Fruit fly (Drosophila melanogaster) whole organism, adult: ENCODE data around the gene TwdlY.

Experiments used
- CG11617 ChIP-seq: fragments of 200-800 bp; sonication (Bioruptor generic); optimal IDR thresholded peaks from 2 replicates; lab custom pipeline; 2017; ENCODE audit warnings: mild to moderate bottlenecking, missing biosample characterization, missing genetic modification reagents, missing genetic modification characterization
- CG12768 ChIP-seq: fragments of 200-800 bp; sonication (Bioruptor generic); optimal IDR thresholded peaks from 2 replicates; lab custom pipeline; 2017; ENCODE audit warnings: missing biosample characterization, missing genetic modification characterization, mild to moderate bottlenecking, moderate library complexity, missing genetic modification reagents
- CG14711 ChIP-seq: fragments of 200-800 bp; sonication (Bioruptor generic); optimal IDR thresholded peaks from 2 replicates; lab custom pipeline; 2018; ENCODE audit warnings: missing biosample characterization, mild to moderate bottlenecking, missing genetic modification characterization, moderate library complexity
- CG1620 ChIP-seq: fragments of 200-800 bp; sonication (Bioruptor generic); optimal IDR thresholded peaks from 2 replicates; lab custom pipeline; 2016; ENCODE audit warnings: missing biosample characterization, missing genetic modification characterization
- CG33017 ChIP-seq: fragments of 200-800 bp; sonication (Bioruptor generic); optimal IDR thresholded peaks from 2 replicates; lab custom pipeline; 2018; ENCODE audit warnings: missing biosample characterization, mild to moderate bottlenecking, missing genetic modification characterization, moderate library complexity
- CG7045 ChIP-seq: fragments of 200-800 bp; sonication (Bioruptor generic); optimal IDR thresholded peaks from 2 replicates; lab custom pipeline; 2017; ENCODE audit warnings: missing biosample characterization, mild to moderate bottlenecking, missing genetic modification characterization
- CG7101 ChIP-seq: fragments of 200-800 bp; sonication (Bioruptor generic); optimal IDR thresholded peaks from 2 replicates; lab custom pipeline; 2018; ENCODE audit warnings: missing biosample characterization, mild to moderate bottlenecking, missing genetic modification characterization, moderate library complexity
- Clk ChIP-seq: fragments of 200-800 bp; sonication (Bioruptor generic); optimal IDR thresholded peaks from 2 replicates; lab custom pipeline; 2017; ENCODE audit warnings: missing biosample characterization, missing genetic modification characterization
- Crg-1 ChIP-seq: fragments of 200-800 bp; sonication (Bioruptor generic); optimal IDR thresholded peaks from 2 replicates; lab custom pipeline; 2016; ENCODE audit warnings: missing biosample characterization, missing genetic modification characterization
- Hr96 ChIP-seq: fragments of 200-800 bp; sonication (Bioruptor generic); optimal IDR thresholded peaks from 2 replicates; lab custom pipeline; 2016; ENCODE audit warnings: missing biosample characterization, missing genetic modification characterization
- Mnt ChIP-seq: fragments of 200-800 bp; sonication (Bioruptor generic); optimal IDR thresholded peaks from 2 replicates; lab custom pipeline; 2016; ENCODE audit warnings: missing biosample characterization, mild to moderate bottlenecking, missing genetic modification characterization
- bab1 ChIP-seq: fragments of 200-800 bp; sonication (Bioruptor generic); optimal IDR thresholded peaks from 3 replicates; lab custom pipeline; 2019; ENCODE audit warnings: missing biosample characterization, mild to moderate bottlenecking, missing genetic modification characterization, moderate library complexity
- cic ChIP-seq: fragments of 200-800 bp; sonication (Bioruptor generic); optimal IDR thresholded peaks from 2 replicates; lab custom pipeline; 2017; ENCODE audit warnings: missing biosample characterization, mild to moderate bottlenecking, missing genetic modification characterization, moderate library complexity
- cnc ChIP-seq, 2 experiments: fragments of >200 bp; optimal IDR thresholded peaks; 2 replicates each; lab custom pipeline; 2017
- kay ChIP-seq: fragments of 200-800 bp; sonication (Bioruptor generic); peaks from one replicate; lab custom pipeline; 2016; ENCODE audit warnings: missing biosample characterization, missing genetic modification characterization, borderline replicate concordance
- ovo ChIP-seq: fragments of 200-800 bp; sonication (Bioruptor generic); optimal IDR thresholded peaks from 2 replicates; lab custom pipeline; 2016; ENCODE audit warnings: missing biosample characterization, missing genetic modification characterization
- pad ChIP-seq: fragments of 200-800 bp; sonication (Bioruptor generic); optimal IDR thresholded peaks from 3 replicates; lab custom pipeline; 2017; ENCODE audit warnings: missing biosample characterization, missing genetic modification characterization, mild to moderate bottlenecking, moderate library complexity, missing genetic modification reagents
- tj ChIP-seq: fragments of 200-800 bp; sonication (Bioruptor generic); optimal IDR thresholded peaks from 3 replicates; lab custom pipeline; 2017; ENCODE audit warnings: missing biosample characterization, mild to moderate bottlenecking, missing genetic modification characterization, moderate library complexity

TwdlY gene

DNA sequence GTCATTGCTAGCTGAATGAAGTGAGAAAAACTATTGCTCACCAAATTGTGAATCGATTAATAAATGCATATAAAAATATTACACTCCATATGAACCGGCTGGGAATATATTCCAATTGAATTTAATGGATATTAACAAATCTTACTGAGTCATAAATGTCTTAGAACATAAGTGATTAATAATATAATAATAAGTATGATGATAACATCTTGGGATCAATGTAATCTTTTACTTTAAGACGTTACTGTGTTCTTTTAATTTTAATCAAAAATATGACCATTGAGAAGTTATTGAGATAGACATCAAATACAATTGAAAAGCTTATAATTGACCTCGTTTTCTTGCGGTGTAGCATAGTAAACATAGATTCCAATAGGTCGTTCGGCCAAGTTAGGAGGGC is 42.4 kb upstream of the TwdlY start:
- TF ChIP-seq tj = no peak
- no peak for TF ChIP-seq cic (GFP tag; lab: Kevin White, UChicago)
- TF ChIP-seq ovo (GFP tag; lab: Kevin White, UChicago) = no peak
- TF ChIP-seq CG11617 (GFP tag; lab: Kevin White, UChicago) = peak; percentile 42
- TF ChIP-seq Clk (GFP tag; lab: Kevin White, UChicago) = no peak
- TF ChIP-seq CG7101 (tag; lab: Kevin White, UChicago) = peak; percentile 0

DNA sequence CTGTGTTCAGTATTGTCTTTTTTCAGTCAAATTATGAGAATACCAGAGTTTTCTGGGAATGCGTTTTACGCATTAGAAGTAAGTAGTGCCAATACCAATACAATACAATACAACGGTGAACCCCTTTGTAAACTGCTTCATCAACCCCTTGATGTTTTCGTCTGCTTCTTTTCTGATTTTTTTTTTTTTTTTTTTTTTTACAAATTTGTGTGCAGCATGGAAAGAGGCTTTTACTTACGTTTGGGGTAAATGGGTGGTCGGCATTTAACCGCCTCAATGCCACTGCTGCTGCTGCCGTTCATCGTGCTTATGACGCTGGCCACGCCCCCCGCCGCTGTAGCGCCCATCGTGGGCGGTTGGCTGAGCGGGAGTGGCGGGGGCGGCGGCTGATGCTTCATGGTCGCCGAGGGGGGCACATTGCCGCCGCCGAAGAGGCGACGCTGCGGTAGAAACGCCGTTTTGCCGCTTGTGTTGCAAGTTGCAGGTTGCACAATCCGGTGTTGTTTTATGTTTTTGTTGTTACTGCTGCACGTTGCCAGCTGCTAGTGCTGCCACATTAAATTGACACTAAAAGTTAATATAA is 40.9 kb upstream of the TwdlY start:
- TF ChIP-seq cnc (optimal IDR thresholded peaks at IDR 0.05; lab: Kevin White, UChicago) (no peak), pad (peak; percentile 34), ovo (GFP tag; lab: Kevin White, UChicago) (no peak), Mnt (GFP tag; lab: Kevin White, UChicago) (no peak), CG12768 (GFP tag; lab: Kevin White, UChicago) (no peak)

DNA sequence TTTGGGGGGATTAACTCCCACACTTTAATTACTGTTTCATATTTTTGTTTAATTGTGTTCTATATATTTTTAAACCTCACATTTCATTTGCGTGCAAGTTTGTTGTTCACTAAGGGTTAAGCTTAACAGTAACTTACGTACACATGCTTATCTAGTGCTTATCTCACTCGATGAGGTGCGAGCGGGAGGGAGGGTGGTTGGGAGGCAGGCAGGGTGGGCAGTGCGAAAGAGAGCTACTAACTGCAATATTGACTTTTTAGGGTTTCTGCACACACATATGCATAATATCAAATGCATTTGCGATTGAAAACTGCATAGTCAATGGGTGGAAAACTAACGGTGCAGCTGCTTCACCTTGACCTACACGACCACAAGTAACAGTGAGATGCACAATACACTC is 40.3 kb upstream of the TwdlY start:
- no peak for TF ChIP-seq Clk (GFP tag; lab: Kevin White, UChicago)
- peak; percentile 8 for TF ChIP-seq CG7101 (tag; lab: Kevin White, UChicago)
- no peak for TF ChIP-seq CG12768 (GFP tag; lab: Kevin White, UChicago)
- TF ChIP-seq ovo (GFP tag; lab: Kevin White, UChicago) = peak; percentile 90
- peak; percentile 86 for TF ChIP-seq pad
- TF ChIP-seq kay (GFP tag; lab: Kevin White, UChicago) = no peak
- no peak for TF ChIP-seq cnc (optimal IDR thresholded peaks at IDR 0.05; lab: Kevin White, UChicago)
- no peak for TF ChIP-seq Crg-1 (GFP tag; lab: Kevin White, UChicago)
- peak; percentile 36 for TF ChIP-seq cic (GFP tag; lab: Kevin White, UChicago)
- TF ChIP-seq CG11617 (GFP tag; lab: Kevin White, UChicago) = peak; percentile 23
- peak; percentile 48 for TF ChIP-seq CG14711 (tag; lab: Kevin White, UChicago)

DNA sequence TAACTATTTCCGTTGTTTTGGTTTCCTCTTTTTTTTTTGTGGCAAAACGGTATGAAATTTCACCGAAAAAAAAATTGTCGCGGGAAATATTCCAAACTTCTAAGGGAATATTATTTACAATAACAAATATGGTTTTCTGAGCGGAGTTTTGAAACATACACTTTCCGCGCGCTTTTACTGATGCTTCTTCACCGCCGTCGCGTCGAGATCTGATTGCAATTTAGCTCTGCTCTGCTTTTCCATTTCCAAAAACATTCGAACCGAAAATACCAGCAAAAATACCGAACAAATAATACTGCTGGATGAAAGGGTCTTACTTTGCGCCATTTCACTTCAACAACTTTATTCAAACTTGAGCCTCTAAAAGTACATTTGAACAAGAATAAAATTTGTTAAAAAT is 39.8 kb upstream of the TwdlY start, which contains the start of gene Septin4:
Septin4 (minus strand) TSS at position 215 of the 400 bp plus-strand sequence.
- TF ChIP-seq Mnt (GFP tag; lab: Kevin White, UChicago) (no peak), cnc (optimal IDR thresholded peaks at IDR 0.05; lab: Kevin White, UChicago) (no peak), CG7101 (tag; lab: Kevin White, UChicago) (no peak), kay (GFP tag; lab: Kevin White, UChicago) (peak; percentile 63), CG14711 (tag; lab: Kevin White, UChicago) (no peak), bab1 (GFP tag; lab: Kevin White, UChicago) (no peak), CG7045 (GFP tag; lab: Kevin White, UChicago) (no peak), ovo (GFP tag; lab: Kevin White, UChicago) (no peak), Clk (GFP tag; lab: Kevin White, UChicago) (no peak)

DNA sequence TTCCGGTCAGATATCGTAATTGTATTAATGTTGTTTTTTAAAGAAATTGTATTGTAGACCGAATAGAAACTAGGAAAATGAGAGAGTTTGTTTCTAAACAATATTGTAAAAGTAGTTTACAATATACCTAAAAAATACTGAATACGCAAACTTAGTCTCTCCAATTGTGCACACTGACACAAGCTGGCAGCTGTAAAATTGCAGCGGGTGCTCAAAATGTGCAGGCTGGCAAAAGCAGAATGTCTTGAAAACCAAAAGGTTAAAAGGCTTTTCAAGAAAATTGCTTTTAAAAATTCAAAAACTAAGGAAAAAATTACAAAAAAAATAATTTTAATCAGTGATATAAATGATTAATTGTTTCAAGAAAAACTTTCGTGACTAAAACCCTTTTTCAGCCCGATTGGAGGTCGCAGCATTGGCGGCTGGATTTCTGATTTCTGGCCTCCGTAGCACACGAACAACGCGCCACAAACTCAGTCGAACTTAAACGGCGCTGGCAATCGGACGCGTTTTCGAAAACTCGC is 39.0 kb upstream of the TwdlY start, which contains the start of gene CG4678:
CG4678 (plus strand) TSS at position 474 of the 524 bp plus-strand sequence.
- TF ChIP-seq cnc (optimal IDR thresholded peaks at IDR 0.05; lab: Kevin White, UChicago) = no peak
- TF ChIP-seq Clk (GFP tag; lab: Kevin White, UChicago) = no peak
- TF ChIP-seq CG7101 (tag; lab: Kevin White, UChicago) = no peak
- peak; percentile 31 for TF ChIP-seq CG1620 (GFP tag; lab: Kevin White, UChicago)
- TF ChIP-seq tj = no peak
- no peak for TF ChIP-seq pad
- no peak for TF ChIP-seq cic (GFP tag; lab: Kevin White, UChicago)
- TF ChIP-seq Hr96 (GFP tag; lab: Kevin White, UChicago) = no peak
- TF ChIP-seq CG7045 (GFP tag; lab: Kevin White, UChicago) = no peak
- peak; percentile 9 for TF ChIP-seq bab1 (GFP tag; lab: Kevin White, UChicago)
- TF ChIP-seq Crg-1 (GFP tag; lab: Kevin White, UChicago) = no peak
- TF ChIP-seq CG11617 (GFP tag; lab: Kevin White, UChicago) = no peak
- no peak for TF ChIP-seq kay (GFP tag; lab: Kevin White, UChicago)

DNA sequence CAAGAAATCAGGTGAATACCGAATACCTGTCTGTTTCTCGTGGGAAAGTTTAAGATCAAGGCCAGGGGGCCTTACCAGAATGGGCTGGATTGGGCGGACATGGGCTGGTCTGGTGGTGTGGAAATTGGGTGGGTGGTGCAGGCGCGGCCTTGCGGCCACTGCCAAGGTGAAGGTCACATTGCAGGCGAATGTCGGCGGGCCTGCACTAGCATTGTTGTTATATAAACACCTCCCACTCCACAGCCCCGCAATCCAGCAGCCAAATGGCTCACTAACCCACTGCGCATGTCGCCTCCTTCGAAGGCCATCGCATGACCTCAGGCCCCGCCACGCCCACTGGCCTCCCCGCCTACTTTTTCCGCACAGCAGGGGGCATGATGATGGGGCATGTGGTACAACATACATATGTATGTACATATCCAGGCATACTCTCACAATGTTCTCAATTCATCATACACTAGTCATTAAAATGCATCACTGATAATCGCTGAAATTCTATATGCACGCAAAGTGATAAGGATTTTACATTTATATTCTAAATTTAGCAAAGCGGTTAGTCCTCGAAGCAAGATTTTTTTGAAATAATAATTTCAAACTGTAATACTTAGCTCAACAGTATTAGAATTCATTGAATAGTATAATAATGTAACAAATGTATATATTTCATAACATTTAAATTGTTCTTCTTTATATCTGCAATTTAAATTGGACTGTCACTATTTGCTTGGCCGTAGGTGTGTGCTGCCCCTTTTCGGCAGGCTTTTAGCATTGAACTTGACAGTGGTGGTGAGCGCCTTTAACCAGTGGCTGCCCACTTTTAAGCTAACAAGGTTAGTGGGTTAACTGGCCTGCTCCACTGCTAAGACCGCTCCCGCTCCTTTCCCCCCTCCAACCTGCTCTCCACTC is 37.9 kb upstream of the TwdlY start:
- TF ChIP-seq Mnt (GFP tag; lab: Kevin White, UChicago) = no peak
- TF ChIP-seq CG12768 (GFP tag; lab: Kevin White, UChicago) = no peak
- no peak for TF ChIP-seq tj
- no peak for TF ChIP-seq CG11617 (GFP tag; lab: Kevin White, UChicago)
- no peak for TF ChIP-seq CG7101 (tag; lab: Kevin White, UChicago)
- no peak for TF ChIP-seq kay (GFP tag; lab: Kevin White, UChicago)
- TF ChIP-seq CG33017 (tag; lab: Kevin White, UChicago) = no peak
- no peak for TF ChIP-seq bab1 (GFP tag; lab: Kevin White, UChicago)
- no peak for TF ChIP-seq pad
- no peak for TF ChIP-seq cic (GFP tag; lab: Kevin White, UChicago)
- TF ChIP-seq cnc (optimal IDR thresholded peaks at IDR 0.05; lab: Kevin White, UChicago) = no peak
- no peak for TF ChIP-seq Hr96 (GFP tag; lab: Kevin White, UChicago)
